Fruit fly (Drosophila melanogaster) whole organism: ENCODE results near the gene Or74a.

Source experiments
- CG8478 ChIP-seq: fragments of >200 bp; optimal IDR thresholded peaks from 2 replicates; lab custom pipeline; 2018; ENCODE audit warnings: inconsistent platforms
- Dll ChIP-seq: fragments of >200 bp; optimal IDR thresholded peaks from 2 replicates; lab custom pipeline; 2017
- EcR ChIP-seq, 2 experiments: fragments of >200 bp; optimal IDR thresholded peaks; 2 replicates each; lab custom pipeline; 2017; ENCODE audit warnings: missing biosample characterization in 2 of 2, missing genetic modification characterization in 2 of 2, missing genetic modification reagents in 2 of 2
- pan ChIP-seq: fragments of >200 bp; optimal IDR thresholded peaks from 2 replicates; lab custom pipeline; 2017
- psq ChIP-seq: fragments of >200 bp; optimal IDR thresholded peaks from 2 replicates; lab custom pipeline; 2017
- usp ChIP-seq: fragments of >200 bp; optimal IDR thresholded peaks from 2 replicates; lab custom pipeline; 2017; ENCODE audit warnings: missing biosample characterization, missing genetic modification characterization, mixed read lengths

DNA sequence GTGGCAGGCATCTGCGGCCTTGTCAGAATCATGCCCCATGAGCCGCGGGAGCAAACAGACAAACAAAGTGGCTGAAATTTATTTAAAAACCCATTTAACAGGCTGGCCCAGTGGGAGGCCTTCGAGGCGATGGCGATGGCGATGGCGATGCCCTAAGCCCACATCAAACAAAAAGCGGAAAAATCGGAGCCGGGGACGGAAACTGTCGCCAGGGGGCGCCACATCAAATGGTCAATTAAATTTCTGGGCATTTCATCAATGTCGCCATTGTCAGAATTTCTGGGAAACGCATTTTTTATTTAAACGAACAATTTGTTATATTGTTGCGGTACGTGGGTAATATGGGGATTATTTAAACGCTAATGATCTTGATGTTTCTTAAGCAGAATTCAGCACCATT, 36.8 kb downstream of the Or74a start:
- TF ChIP-seq EcR (GFP tag; optimal IDR thresholded peaks at IDR 0.05; lab: Kevin White, UChicago) (no peak), Dll (lab: Kevin White, UChicago) (no peak), CG8478 (lab: Kevin White, UChicago) (no peak), pan (lab: Kevin White, UChicago) (no peak), psq (lab: Kevin White, UChicago) (no peak), usp (GFP tag; lab: Kevin White, UChicago) (no peak)
